Worm (Caenorhabditis elegans): ENCODE measurements around the gene fbxa-35.

Gene fbxa-35

DNA sequence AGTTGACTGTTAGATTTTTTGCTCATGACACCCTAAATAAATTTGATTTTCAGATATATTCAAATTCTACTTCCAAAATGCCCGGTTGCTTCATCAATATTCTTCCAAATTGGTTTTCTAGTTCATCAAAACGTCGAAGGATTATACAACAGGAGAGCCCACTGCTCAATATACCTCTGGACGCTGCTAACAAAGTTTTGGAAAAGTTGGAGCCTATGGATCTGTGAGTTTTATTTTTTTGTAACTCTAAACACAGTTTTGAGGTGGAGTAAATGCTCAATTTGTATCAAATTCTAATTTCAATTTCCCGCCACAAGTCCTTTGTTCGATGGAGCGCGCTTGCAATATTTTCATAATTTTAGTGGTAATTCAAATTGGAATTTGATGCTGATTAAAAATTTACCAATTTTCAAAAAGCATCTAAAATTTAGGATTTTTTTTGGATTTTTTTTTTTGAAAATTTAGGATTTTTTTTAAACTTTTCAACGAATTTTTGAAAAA is 47.5 kb downstream of the fbxa-35 start, which contains the start of gene fbxa-27 (continued):
- TF ChIP-seq ceh-82 (tag; optimal IDR thresholded peaks at IDR 0.05), result no peak
- no peak for TF ChIP-seq pqm-1 (tag; optimal IDR thresholded peaks at IDR 0.05)
- no peak for TF ChIP-seq dsc-1 (tag; optimal IDR thresholded peaks at IDR 0.05)
- no peak for TF ChIP-seq ztf-11 (tag; optimal IDR thresholded peaks at IDR 0.05)

DNA sequence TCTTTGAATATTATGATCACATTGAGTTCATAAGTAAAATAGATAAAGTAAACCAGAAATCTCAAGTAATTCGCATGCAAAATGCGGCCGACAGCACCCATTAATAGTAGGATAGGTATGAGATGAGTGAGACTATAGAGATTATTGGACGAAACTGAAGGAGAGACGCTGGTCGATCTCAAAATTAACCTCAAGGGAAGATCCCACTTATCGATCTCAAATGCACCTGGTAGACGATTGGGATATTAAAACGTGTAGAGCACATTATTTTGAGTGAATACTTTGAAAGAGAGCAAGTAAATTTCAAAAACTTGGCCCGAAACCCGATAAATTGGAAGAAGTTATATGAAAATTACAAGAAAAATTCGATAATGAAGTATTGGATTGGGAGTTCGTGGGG is 50.2 kb downstream of the fbxa-35 start, which contains the start of gene Y82E9BL.6:
Gene Y82E9BL.6, minus strand, starts transcription at position 101 of the 400 bp plus-strand sequence.
- TF ChIP-seq egl-27 (tag; optimal IDR thresholded peaks at IDR 0.05) (no peak), nhr-237 (tag; optimal IDR thresholded peaks at IDR 0.05) (no peak), ama-1 (optimal IDR thresholded peaks at IDR 0.05) (no peak), fos-1 (tag; optimal IDR thresholded peaks at IDR 0.05) (no peak), sptf-1 (tag; optimal IDR thresholded peaks at IDR 0.05) (no peak), lin-13 (GFP tag; optimal IDR thresholded peaks at IDR 0.05) (no peak), fkh-4 (tag; optimal IDR thresholded peaks at IDR 0.05; ENCODE audit: borderline replicate concordance) (no peak), sox-4 (tag; optimal IDR thresholded peaks at IDR 0.05) (no peak), efl-3 (GFP tag; optimal IDR thresholded peaks at IDR 0.05) (no peak), nhr-19 (GFP tag; conservative IDR thresholded peaks at IDR 0.05) (no peak), egl-13 (tag; optimal IDR thresholded peaks at IDR 0.05) (no peak), lin-14 (GFP tag; optimal IDR thresholded peaks at IDR 0.05) (no peak), nhr-20 (tag; optimal IDR thresholded peaks at IDR 0.05) (no peak), C16A3.4 (tag; optimal IDR thresholded peaks at IDR 0.05) (no peak), unc-30 (tag; optimal IDR thresholded peaks at IDR 0.05) (no peak), ceh-90 (tag; optimal IDR thresholded peaks at IDR 0.05) (no peak), unc-98 (GFP tag; IDR thresholded peaks at IDR 0.05) (no peak)

All from whole organism, L1 larva.